Fruit fly (Drosophila melanogaster): ENCODE measurements around the gene CG43773.

The CG43773 gene

dm6 chr2L:4045185-4045814, 37.8 kb downstream of the CG43773 start (continued):
- TF ChIP-seq pzg (GFP tag; optimal IDR thresholded peaks at IDR 0.05) (no peak), CG4404 (GFP tag; IDR thresholded peaks at IDR 0.05) (peak; percentile 55), twi (tag; optimal IDR thresholded peaks at IDR 0.05) (peak; percentile 64), CG33557 (GFP tag; optimal IDR thresholded peaks at IDR 0.05) (peak; percentile 71), CG16779 (GFP tag; IDR thresholded peaks at IDR 0.05) (no peak), gcm2 (GFP tag; optimal IDR thresholded peaks at IDR 0.05) (no peak), MESR4 (GFP tag; optimal IDR thresholded peaks at IDR 0.05) (no peak), CG10274 (GFP tag; optimal IDR thresholded peaks at IDR 0.05) (no peak), nerfin-2 (GFP tag; IDR thresholded peaks at IDR 0.05; ENCODE audit: partially characterized antibody) (no peak), CG30020 (tag; optimal IDR thresholded peaks at IDR 0.05) (no peak), Mrtf (GFP tag; IDR thresholded peaks at IDR 0.05) (no peak; the same call in 2 of the 3 replicates), fd102C (GFP tag; optimal IDR thresholded peaks at IDR 0.05) (no peak), dati (GFP tag; IDR thresholded peaks at IDR 0.05) (no peak), Fer2 (tag; optimal IDR thresholded peaks at IDR 0.05) (no peak), CG5245 (GFP tag; optimal IDR thresholded peaks at IDR 0.05) (peak; percentile 47), TFAM (GFP tag; optimal IDR thresholded peaks at IDR 0.05) (no peak), her (GFP tag; optimal IDR thresholded peaks at IDR 0.05) (no peak), sna (GFP tag; IDR thresholded peaks at IDR 0.05; ENCODE audit: partially characterized antibody) (no peak), CG13287 (GFP tag; IDR thresholded peaks at IDR 0.05; ENCODE audit: partially characterized antibody) (no peak), zf30C (GFP tag; optimal IDR thresholded peaks at IDR 0.05) (peak; percentile 62), CG3407 (GFP tag; optimal IDR thresholded peaks at IDR 0.05) (peak; percentile 75), CG15514 (GFP tag; optimal IDR thresholded peaks at IDR 0.05) (no peak), Awh (GFP tag; IDR thresholded peaks at IDR 0.05) (peak; percentile 58; the same call in 1 of the 2 replicates), dimm (GFP tag; IDR thresholded peaks at IDR 0.05) (no peak), zen (tag; optimal IDR thresholded peaks at IDR 0.05) (peak; percentile 18), jigr1 (GFP tag; IDR thresholded peaks at IDR 0.05) (no peak), Optix (GFP tag; IDR thresholded peaks at IDR 0.05) (no peak), CG16813 (GFP tag; IDR thresholded peaks at IDR 0.05; ENCODE audit: partially characterized antibody) (no peak), Dip3 (GFP tag; optimal IDR thresholded peaks at IDR 0.05) (no peak), rib (GFP tag; IDR thresholded peaks at IDR 0.05) (no peak), schlank (tag; optimal IDR thresholded peaks at IDR 0.05) (no peak), CG34376 (GFP tag; optimal IDR thresholded peaks at IDR 0.05) (no peak), CG6683 (GFP tag; optimal IDR thresholded peaks at IDR 0.05) (no peak), CG13424 (tag; optimal IDR thresholded peaks at IDR 0.05) (peak; percentile 54), Myb (GFP tag; optimal IDR thresholded peaks at IDR 0.05) (no peak), CG4328 (GFP tag; optimal IDR thresholded peaks at IDR 0.05) (no peak), Kr (GFP tag; optimal IDR thresholded peaks at IDR 0.05) (no peak), Ets65A (GFP tag) (peak; percentile 88), CG4424 (GFP tag; optimal IDR thresholded peaks at IDR 0.05) (peak; percentile 79), bowl (GFP tag; IDR thresholded peaks at IDR 0.05) (no peak), nau (GFP tag; optimal IDR thresholded peaks at IDR 0.05) (no peak), B-H1 (GFP tag; IDR thresholded peaks at IDR 0.05) (peak; percentile 51; the same call in 2 of the 3 replicates), Side (GFP tag; optimal IDR thresholded peaks at IDR 0.05) (peak; percentile 42), CG9876 (GFP tag; optimal IDR thresholded peaks at IDR 0.05) (no peak), H15 (GFP tag; IDR thresholded peaks at IDR 0.05) (0 out of 3 replicates have a peak, but pooled peaks have one; percentile 47), ac (GFP tag; optimal IDR thresholded peaks at IDR 0.05) (peak; percentile 16), CG32767 (GFP tag; IDR thresholded peaks at IDR 0.05) (no peak), CG2678 (tag; optimal IDR thresholded peaks at IDR 0.05) (peak; percentile 67), Doc3 (GFP tag; IDR thresholded peaks at IDR 0.05; ENCODE audit: partially characterized antibody) (no peak), crp (GFP tag; optimal IDR thresholded peaks at IDR 0.05) (no peak)

Measured in whole organism, embryonic.